Worm (Caenorhabditis elegans): ENCODE results near the gene F53F4.16.

The F53F4.16 gene

DNA sequence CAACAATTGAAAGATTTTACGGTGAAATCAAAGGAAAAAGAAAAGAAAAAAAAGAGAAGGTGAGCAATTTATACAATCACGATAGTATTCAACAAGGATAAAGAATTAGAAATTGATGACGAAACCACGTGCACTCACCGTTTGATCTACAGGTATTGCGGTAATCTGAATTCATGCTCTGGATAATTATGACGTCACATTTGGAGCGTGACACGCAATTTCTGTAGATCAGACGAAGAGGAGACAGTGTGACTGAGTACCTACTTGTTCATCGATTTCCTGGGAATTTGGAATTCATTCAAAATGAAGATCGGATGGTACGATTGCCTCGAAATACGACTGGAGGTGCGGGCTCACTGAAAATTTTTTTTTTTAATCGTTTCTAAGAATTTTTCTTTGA is 23.2 kb downstream of the F53F4.16 start:
- TF ChIP-seq blmp-1 (tag; optimal IDR thresholded peaks at IDR 0.05; ENCODE audit: insufficient read depth) (no peak), nhr-77 (tag; optimal IDR thresholded peaks at IDR 0.05) (no peak), ztf-1 (GFP tag; conservative IDR thresholded peaks at IDR 0.05) (no peak), nhr-25 (tag; optimal IDR thresholded peaks at IDR 0.05) (no peak), sma-3 (GFP tag; optimal IDR thresholded peaks at IDR 0.05) (no peak), aly-2 (tag; optimal IDR thresholded peaks at IDR 0.05) (no peak), nhr-237 (tag; optimal IDR thresholded peaks at IDR 0.05) (no peak), ceh-16 (tag; optimal IDR thresholded peaks at IDR 0.05) (no peak)

DNA sequence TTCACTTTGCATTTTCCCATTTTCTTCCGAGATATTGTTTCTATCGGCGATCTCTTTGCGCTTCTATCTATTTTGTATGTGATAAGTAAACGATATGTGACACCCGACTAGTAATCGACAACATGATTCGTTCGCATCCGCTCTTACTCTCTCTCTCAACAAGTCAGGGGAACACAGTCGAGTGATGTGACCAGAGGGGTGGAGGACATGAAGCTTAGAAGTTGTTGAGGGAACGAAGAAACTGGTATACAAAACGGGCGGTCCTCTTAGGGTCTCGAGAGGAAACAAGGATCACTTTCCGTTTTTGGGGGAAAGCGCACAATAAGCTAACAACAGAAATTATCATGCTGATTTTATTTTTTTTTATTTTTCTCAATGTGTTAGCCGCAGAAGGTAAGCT is 28.5 kb downstream of the F53F4.16 start, which contains the start of gene F53F4.4:
Gene F53F4.4 (plus strand): TSS at position 301 of the 400 bp plus-strand sequence.
- TF ChIP-seq mdl-1 (tag; optimal IDR thresholded peaks at IDR 0.05), result no peak
- TF ChIP-seq nhr-25 (tag; optimal IDR thresholded peaks at IDR 0.05), result no peak
- no peak for TF ChIP-seq ZK546.5 (tag; optimal IDR thresholded peaks at IDR 0.05)
- no peak for TF ChIP-seq sma-3 (GFP tag; optimal IDR thresholded peaks at IDR 0.05)
- TF ChIP-seq nhr-6 (tag; optimal IDR thresholded peaks at IDR 0.05), result no peak
- no peak for TF ChIP-seq Y55F3AM.14 (GFP tag; optimal IDR thresholded peaks at IDR 0.05)
- no peak for TF ChIP-seq ztf-11 (tag; optimal IDR thresholded peaks at IDR 0.05)
- no peak for TF ChIP-seq dmd-4 (tag; optimal IDR thresholded peaks at IDR 0.05)
- no peak for TF ChIP-seq skn-1 (tag; optimal IDR thresholded peaks at IDR 0.05)
- no peak for TF ChIP-seq lin-11 (tag; optimal IDR thresholded peaks at IDR 0.05)
- TF ChIP-seq zag-1 (tag; optimal IDR thresholded peaks at IDR 0.05), result no peak
- no peak for TF ChIP-seq unc-62 (GFP tag; optimal IDR thresholded peaks at IDR 0.05)
- no peak for TF ChIP-seq nhr-77 (tag; optimal IDR thresholded peaks at IDR 0.05)
- TF ChIP-seq C34F6.9 (tag; optimal IDR thresholded peaks at IDR 0.05), result no peak
- TF ChIP-seq snpc-4 (tag; optimal IDR thresholded peaks at IDR 0.05), result no peak

DNA sequence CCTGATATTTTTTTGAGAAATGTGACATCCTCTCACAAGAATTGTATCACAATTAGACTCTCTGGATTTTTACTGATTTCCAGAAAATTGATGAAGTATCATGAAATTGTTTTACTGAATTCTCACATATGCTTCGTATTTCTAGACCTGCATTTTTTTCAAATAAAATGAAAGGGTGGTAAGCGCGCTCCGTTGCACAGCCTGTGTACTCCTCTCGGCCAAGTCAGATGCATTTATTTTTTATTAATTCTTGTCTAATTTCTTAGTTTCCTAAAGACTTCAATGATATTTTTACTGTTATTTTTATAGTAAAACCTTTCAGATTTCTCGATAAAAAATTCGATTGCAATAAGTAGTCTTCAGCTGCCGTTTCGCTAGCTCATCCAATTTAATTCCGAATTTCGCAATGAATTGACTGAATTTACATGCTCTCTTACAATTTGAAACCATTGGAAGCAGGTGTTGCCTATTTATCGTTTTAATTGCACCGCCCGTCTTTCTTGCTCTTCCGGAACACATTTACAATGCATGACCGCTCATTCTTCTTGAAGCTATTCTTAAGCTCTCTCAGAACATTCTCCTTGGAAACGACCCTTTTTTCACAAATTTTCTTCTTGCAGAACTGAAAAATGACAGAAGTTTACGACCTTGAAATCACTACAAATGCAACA is 30.0 kb downstream of the F53F4.16 start, which contains the start of gene tbcb-1:
Gene tbcb-1 (plus strand): TSS at position 621 of the 671 bp plus-strand sequence.
- TF ChIP-seq lin-11 (tag; optimal IDR thresholded peaks at IDR 0.05), result no peak
- peak; percentile 31 for TF ChIP-seq sma-9 (GFP tag; optimal IDR thresholded peaks at IDR 0.05)
- no peak for TF ChIP-seq sma-9 (tag; optimal IDR thresholded peaks at IDR 0.05)
- peak; percentile 35 for TF ChIP-seq gmeb-1 (tag; optimal IDR thresholded peaks at IDR 0.05)
- TF ChIP-seq C34F6.9 (tag; optimal IDR thresholded peaks at IDR 0.05), result peak; percentile 49
- TF ChIP-seq ztf-4 (tag; optimal IDR thresholded peaks at IDR 0.05), result no peak
- peak; percentile 8 for TF ChIP-seq sma-3 (GFP tag; optimal IDR thresholded peaks at IDR 0.05)
- peak in 1 of 2 experiments; percentile 55 for TF ChIP-seq lsy-2 (tag; optimal IDR thresholded peaks at IDR 0.05)
- no peak for TF ChIP-seq crh-2 (tag; optimal IDR thresholded peaks at IDR 0.05)
- TF ChIP-seq ztf-11 (tag; optimal IDR thresholded peaks at IDR 0.05), result no peak
- TF ChIP-seq nhr-25 (tag; optimal IDR thresholded peaks at IDR 0.05), result peak; percentile 35

DNA sequence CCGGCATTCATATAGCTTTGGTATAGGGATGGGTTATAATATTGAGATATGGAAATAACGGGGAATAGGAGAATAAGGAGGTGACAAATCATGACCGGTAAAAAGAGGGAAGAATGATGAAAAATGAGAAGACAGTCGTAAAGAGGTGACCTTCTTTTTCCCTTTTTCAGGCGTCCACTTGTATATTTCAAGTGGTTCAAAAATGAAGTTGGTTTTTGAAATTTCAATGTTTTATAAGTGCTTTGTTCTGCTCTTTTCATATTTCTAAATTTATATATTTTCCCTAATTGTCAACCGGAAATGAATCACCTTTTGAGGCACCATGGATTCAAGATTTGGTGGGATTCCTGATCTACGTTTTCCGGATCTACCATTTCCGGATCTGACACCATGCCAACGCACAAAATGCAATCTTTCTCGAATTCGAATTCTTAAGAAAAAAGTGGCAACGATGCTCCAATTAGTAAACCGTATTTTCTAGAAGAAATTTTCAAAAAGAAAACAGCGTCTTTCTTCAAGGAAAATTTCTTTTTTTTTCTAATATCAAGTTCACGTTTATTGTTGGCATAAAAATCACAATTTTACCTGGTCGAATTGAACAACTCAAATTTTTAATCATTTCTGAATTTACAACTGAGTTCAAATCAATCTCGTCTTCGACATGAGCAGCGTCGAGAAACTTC is 32.0 kb downstream of the F53F4.16 start, which contains the start of the genes F53F4.2 and F53F4.18:
Gene F53F4.2 (minus strand): TSS at position 101 of the 683 bp plus-strand sequence.
Gene F53F4.18 (plus strand): TSS at position 633 of the 683 bp plus-strand sequence.
- no peak for TF ChIP-seq mab-5 (tag; optimal IDR thresholded peaks at IDR 0.05)
- TF ChIP-seq nhr-10 (tag; optimal IDR thresholded peaks at IDR 0.05), result no peak
- TF ChIP-seq unc-55 (GFP tag; optimal IDR thresholded peaks at IDR 0.05), result no peak
- TF ChIP-seq fos-1 (tag; optimal IDR thresholded peaks at IDR 0.05), result no peak
- TF ChIP-seq lsy-2 (tag; optimal IDR thresholded peaks at IDR 0.05), result no peak
- no peak for TF ChIP-seq ceh-82 (tag; optimal IDR thresholded peaks at IDR 0.05)
- no peak for TF ChIP-seq zag-1 (tag; optimal IDR thresholded peaks at IDR 0.05)
- no peak for TF ChIP-seq nhr-21 (tag; optimal IDR thresholded peaks at IDR 0.05)
- no peak for TF ChIP-seq aly-2 (tag; optimal IDR thresholded peaks at IDR 0.05)
- no peak for TF ChIP-seq nhr-129 (tag; optimal IDR thresholded peaks at IDR 0.05)
- no peak for TF ChIP-seq blmp-1 (tag; optimal IDR thresholded peaks at IDR 0.05; ENCODE audit: insufficient read depth)
- no peak for TF ChIP-seq egl-27 (tag; optimal IDR thresholded peaks at IDR 0.05)
- no peak for TF ChIP-seq snpc-4 (tag; optimal IDR thresholded peaks at IDR 0.05)
- no peak for TF ChIP-seq gmeb-1 (tag; optimal IDR thresholded peaks at IDR 0.05)
- TF ChIP-seq unc-62 (GFP tag; optimal IDR thresholded peaks at IDR 0.05), result no peak
- no peak for TF ChIP-seq ZK546.5 (tag; optimal IDR thresholded peaks at IDR 0.05)
- TF ChIP-seq F13H6.1 (tag; optimal IDR thresholded peaks at IDR 0.05), result no peak
- TF ChIP-seq nhr-25 (tag; optimal IDR thresholded peaks at IDR 0.05), result no peak
- TF ChIP-seq nhr-6 (tag; optimal IDR thresholded peaks at IDR 0.05), result no peak

All from whole organism, L2 larva.